Worm (Caenorhabditis elegans): ENCODE results near the gene F40B5.2.

The F40B5.2 gene

ce11 chrX:8381651-8382050 lies 14.0 kb downstream of the F40B5.2 start (continued):
- TF ChIP-seq hlh-26 (GFP tag; conservative IDR thresholded peaks at IDR 0.05) (no peak), F33H1.4 (GFP tag; IDR thresholded peaks at IDR 0.05) (no peak), C17E4.6 (GFP tag; IDR thresholded peaks at IDR 0.05) (no peak), madf-6 (GFP tag; IDR thresholded peaks at IDR 0.05) (peak; percentile 49; the same call in 1 of the 2 replicates), aptf-2 (GFP tag; conservative IDR thresholded peaks at IDR 0.05) (no peak), F37B4.10 (GFP tag; IDR thresholded peaks at IDR 0.05) (no peak), zim-3 (tag; optimal IDR thresholded peaks at IDR 0.05) (no peak), dpl-1 (GFP tag; optimal IDR thresholded peaks at IDR 0.05) (no peak), somi-1 (GFP tag; optimal IDR thresholded peaks at IDR 0.05) (no peak), lin-54 (GFP tag; optimal IDR thresholded peaks at IDR 0.05) (peak; percentile 24), tbx-9 (tag; optimal IDR thresholded peaks at IDR 0.05; ENCODE audit: borderline replicate concordance) (no peak), ama-1 (optimal IDR thresholded peaks at IDR 0.05) (no peak), ama-1 (GFP tag; optimal IDR thresholded peaks at IDR 0.05) (peak in 1 of 2 experiments; percentile 59), ekl-4 (GFP tag; IDR thresholded peaks at IDR 0.05) (peak; percentile 28; the same call in 1 of the 2 replicates), athp-1 (tag; optimal IDR thresholded peaks at IDR 0.05) (peak; percentile 51), F22D6.2 (tag; optimal IDR thresholded peaks at IDR 0.05) (no peak), lin-26 (GFP tag; IDR thresholded peaks at IDR 0.05) (peak; percentile 89), zfh-2 (GFP tag; conservative IDR thresholded peaks at IDR 0.05) (no peak), die-1 (tag; optimal IDR thresholded peaks at IDR 0.05) (peak; percentile 87), rec-8 (tag; optimal IDR thresholded peaks at IDR 0.05) (peak; percentile 24 to 59), lag-1 (GFP tag; IDR thresholded peaks at IDR 0.05) (no peak), lin-40 (tag; optimal IDR thresholded peaks at IDR 0.05) (no peak), aptf-3 (GFP tag; IDR thresholded peaks at IDR 0.05) (no peak), nfya-2 (GFP tag; IDR thresholded peaks at IDR 0.05) (no peak), ccch-3 (GFP tag; optimal IDR thresholded peaks at IDR 0.05) (no peak), cebp-1 (GFP tag; IDR thresholded peaks at IDR 0.05) (no peak), cebp-1 (tag; optimal IDR thresholded peaks at IDR 0.05) (peak; percentile 45), snpc-4 (GFP tag; optimal IDR thresholded peaks at IDR 0.05) (peak; percentile 65), snpc-4 (tag; optimal IDR thresholded peaks at IDR 0.05) (peak in 2 of 4 experiments; percentile 44 to 61), him-1 (tag; optimal IDR thresholded peaks at IDR 0.05) (peak; percentile 63), mcd-1 (GFP tag; IDR thresholded peaks at IDR 0.05) (no peak), F39B2.1 (GFP tag; IDR thresholded peaks at IDR 0.05) (0 out of 2 replicates have a peak, but pooled peaks have one; percentile 30), sdz-38 (tag; optimal IDR thresholded peaks at IDR 0.05) (no peak), Y67H2A.10 (GFP tag; conservative IDR thresholded peaks at IDR 0.05) (no peak), hmg-1.2 (GFP tag; IDR thresholded peaks at IDR 0.05) (peak; percentile 65), F49E8.2 (tag; optimal IDR thresholded peaks at IDR 0.05; ENCODE audit: insufficient read depth) (no peak), rpc-1 (optimal IDR thresholded peaks at IDR 0.05) (peak; percentile 86), rpc-1 (tag; optimal IDR thresholded peaks at IDR 0.05) (peak; percentile 96), Y53F4B.3 (GFP tag; IDR thresholded peaks at IDR 0.05) (no peak), ZK185.1 (tag; optimal IDR thresholded peaks at IDR 0.05; ENCODE audit: poor library complexity, severe bottlenecking) (peak; percentile 64), bed-1 (GFP tag; IDR thresholded peaks at IDR 0.05) (no peak), snpc-1.3 (tag; optimal IDR thresholded peaks at IDR 0.05; ENCODE audit: insufficient read depth) (no peak), gei-17 (GFP tag; optimal IDR thresholded peaks at IDR 0.05) (no peak), atf-7 (tag; optimal IDR thresholded peaks at IDR 0.05) (no peak), nhr-90 (tag; optimal IDR thresholded peaks at IDR 0.05) (peak; percentile 80), mxl-1 (tag; optimal IDR thresholded peaks at IDR 0.05) (no peak), ztf-6 (GFP tag; IDR thresholded peaks at IDR 0.05) (no peak), rcor-1 (GFP tag; IDR thresholded peaks at IDR 0.05) (0 out of 2 replicates have a peak, but pooled peaks have one; percentile 22), snpc-3.4 (tag; optimal IDR thresholded peaks at IDR 0.05) (peak; percentile 74), sptf-2 (GFP tag; optimal IDR thresholded peaks at IDR 0.05) (no peak)
